Fruit fly (Drosophila melanogaster): ENCODE data around the gene CG4080.

The CG4080 gene

DNA sequence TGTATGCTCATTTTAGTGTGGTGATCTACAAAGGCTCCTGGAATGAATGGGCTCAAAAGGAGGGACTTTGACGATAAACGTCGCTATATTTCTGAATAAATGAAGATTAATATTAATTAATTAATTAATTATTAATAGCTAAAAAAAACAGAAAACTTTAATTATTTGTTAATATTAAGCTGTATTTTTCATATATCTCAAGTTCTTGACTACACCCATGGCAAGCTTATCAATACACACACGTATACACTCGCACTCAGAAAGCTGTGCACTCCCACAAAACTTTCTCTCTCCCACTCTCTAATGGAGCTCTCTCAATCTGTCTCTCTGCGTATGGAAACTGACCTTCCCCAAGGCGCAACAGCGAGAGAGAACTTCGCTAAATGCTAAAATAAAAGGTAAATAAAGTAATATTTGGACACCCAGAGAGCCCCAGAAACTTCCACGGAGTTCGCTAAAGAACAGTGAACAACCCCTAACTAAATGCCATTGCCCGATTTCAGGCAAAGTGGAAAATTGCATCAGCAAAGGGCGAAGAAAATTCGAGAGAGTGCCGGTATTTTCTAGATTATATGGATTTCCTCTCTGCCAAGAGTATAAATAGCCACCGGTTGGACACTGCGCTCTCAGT is 25.5 kb downstream of the CG4080 start (continued):
- TF ChIP-seq seq (GFP tag; IDR thresholded peaks at IDR 0.05) (peak; percentile 54), Ssrp (tag; optimal IDR thresholded peaks at IDR 0.05) (peak; percentile 54), CG6854 (GFP tag; optimal IDR thresholded peaks at IDR 0.05) (peak; percentile 66), CG9609 (GFP tag; optimal IDR thresholded peaks at IDR 0.05) (no peak), Sry-δ (GFP tag; optimal IDR thresholded peaks at IDR 0.05) (no peak), Dip2 (GFP tag; IDR thresholded peaks at IDR 0.05) (no peak), CG9437 (GFP tag; optimal IDR thresholded peaks at IDR 0.05) (peak; percentile 22), eyg (GFP tag; optimal IDR thresholded peaks at IDR 0.05) (no peak), CG13894 (tag; optimal IDR thresholded peaks at IDR 0.05) (peak; percentile 61), CG7963 (GFP tag; IDR thresholded peaks at IDR 0.05; ENCODE audit: partially characterized antibody) (no peak), Usf (GFP tag; optimal IDR thresholded peaks at IDR 0.05) (no peak), Doc2 (GFP tag; IDR thresholded peaks at IDR 0.05) (no peak), CG17359 (tag; optimal IDR thresholded peaks at IDR 0.05) (peak; percentile 82), bowl (GFP tag; IDR thresholded peaks at IDR 0.05) (peak; percentile 45; the same call in 1 of the 2 replicates), Spps (tag; optimal IDR thresholded peaks at IDR 0.05) (peak; percentile 46), CG12299 (tag; optimal IDR thresholded peaks at IDR 0.05) (peak; percentile 12), Bteb2 (GFP tag; optimal IDR thresholded peaks at IDR 0.05) (no peak), shn (GFP tag; optimal IDR thresholded peaks at IDR 0.05) (no peak), CG15269 (tag; optimal IDR thresholded peaks at IDR 0.05) (peak; percentile 72), cg (GFP tag; optimal IDR thresholded peaks at IDR 0.05) (peak; percentile 74), CG4328 (GFP tag; optimal IDR thresholded peaks at IDR 0.05) (peak; percentile 61), pum (GFP tag; optimal IDR thresholded peaks at IDR 0.05) (no peak), yki (optimal IDR thresholded peaks at IDR 0.05) (peak; percentile 69), cas (GFP tag; IDR thresholded peaks at IDR 0.05) (no peak; the same call in 1 of the 2 replicates), Deaf1 (tag; optimal IDR thresholded peaks at IDR 0.05) (no peak), Blimp-1 (GFP tag; optimal IDR thresholded peaks at IDR 0.05) (peak; percentile 78), ash1 (GFP tag; optimal IDR thresholded peaks at IDR 0.05) (no peak), zen2 (GFP tag; IDR thresholded peaks at IDR 0.05; ENCODE audit: partially characterized antibody) (peak; percentile 28; the same call in 1 of the 3 replicates), Nf-YB (GFP tag; optimal IDR thresholded peaks at IDR 0.05) (peak; percentile 30), CG15514 (GFP tag; optimal IDR thresholded peaks at IDR 0.05) (peak; percentile 56), chn (GFP tag; optimal IDR thresholded peaks at IDR 0.05) (peak; percentile 6), crol (GFP tag; IDR thresholded peaks at IDR 0.05) (no peak), CG3995 (GFP tag; optimal IDR thresholded peaks at IDR 0.05) (no peak), PHDP (tag; optimal IDR thresholded peaks at IDR 0.05) (peak; percentile 73), NK7.1 (GFP tag; optimal IDR thresholded peaks at IDR 0.05) (no peak), Ets65A (GFP tag) (no peak), dpn (GFP tag; optimal IDR thresholded peaks at IDR 0.05) (peak in 1 of 2 experiments; percentile 43), Fer2 (tag; optimal IDR thresholded peaks at IDR 0.05) (no peak), CG7745 (tag; optimal IDR thresholded peaks at IDR 0.05) (no peak), Nf-YC (tag; optimal IDR thresholded peaks at IDR 0.05) (no peak), CG33557 (GFP tag; optimal IDR thresholded peaks at IDR 0.05) (peak; percentile 34), sens (GFP tag) (peak; percentile 89), chif (GFP tag; optimal IDR thresholded peaks at IDR 0.05) (peak in 1 of 2 experiments; percentile 12), onecut (GFP tag; IDR thresholded peaks at IDR 0.05) (peak; percentile 40), CG15479 (GFP tag; optimal IDR thresholded peaks at IDR 0.05) (peak; percentile 13), CG18476 (GFP tag; optimal IDR thresholded peaks at IDR 0.05) (peak; percentile 60), Hr39 (optimal IDR thresholded peaks at IDR 0.05) (no peak), CG16813 (GFP tag; IDR thresholded peaks at IDR 0.05; ENCODE audit: partially characterized antibody) (no peak), disco-r (GFP tag; optimal IDR thresholded peaks at IDR 0.05) (no peak), pb (GFP tag; optimal IDR thresholded peaks at IDR 0.05) (no peak), ci (GFP tag; IDR thresholded peaks at IDR 0.05) (peak; percentile 91)

Data from whole organism, embryonic.